Worm (Caenorhabditis elegans) whole organism, L3 larva: ENCODE results near the gene cka-1.

Source experiments
- ZK546.5 ChIP-seq: sonication (generic microtip); optimal IDR thresholded peaks from 2 replicates; lab custom pipeline; 2017; ENCODE audit warnings: missing biosample characterization, missing genetic modification characterization
- ama-1 ChIP-seq: fragments of 150-350 bp; optimal IDR thresholded peaks from 2 replicates; lab custom pipeline; 2018
- ceh-28 ChIP-seq: fragments of 150-350 bp; optimal IDR thresholded peaks from 2 replicates; lab custom pipeline; 2014; ENCODE audit warnings: missing biosample characterization, missing genetic modification reagents, missing genetic modification characterization
- ceh-82 ChIP-seq: fragments of 150-350 bp; optimal IDR thresholded peaks from 2 replicates; lab custom pipeline; 2014; ENCODE audit warnings: missing biosample characterization, missing genetic modification characterization
- fkh-10 ChIP-seq: sonication (generic microtip); optimal IDR thresholded peaks from 2 replicates; lab custom pipeline; 2017; ENCODE audit warnings: missing biosample characterization, missing genetic modification reagents, missing genetic modification characterization
- jun-1 ChIP-seq: fragments of 150-350 bp; optimal IDR thresholded peaks from 2 replicates; lab custom pipeline; 2014; ENCODE audit warnings: missing biosample characterization, missing genetic modification reagents, missing genetic modification characterization
- nfya-1 ChIP-seq: sonication (generic microtip); optimal IDR thresholded peaks from 2 replicates; lab custom pipeline; 2017; ENCODE audit warnings: missing genetic modification characterization, mild to moderate bottlenecking, missing compliant biosample characterization, antibody characterized with exemption, moderate library complexity; ENCODE audit not compliant: insufficient read depth
- nhr-12 ChIP-seq: fragments of 150-350 bp; optimal IDR thresholded peaks from 2 replicates; lab custom pipeline; 2014; ENCODE audit warnings: missing biosample characterization, missing genetic modification characterization
- nhr-25 ChIP-seq: sonication (generic microtip); optimal IDR thresholded peaks from 2 replicates; lab custom pipeline; 2017; ENCODE audit warnings: missing biosample characterization, missing genetic modification characterization
- nhr-77 ChIP-seq: fragments of 150-350 bp; optimal IDR thresholded peaks from 2 replicates; lab custom pipeline; 2014; ENCODE audit warnings: missing biosample characterization, missing genetic modification characterization
- pha-4 ChIP-seq: fragments of 150-350 bp; optimal IDR thresholded peaks from 2 replicates; lab custom pipeline; 2014; ENCODE audit warnings: missing biosample characterization, missing genetic modification reagents, missing genetic modification characterization
- snpc-4 ChIP-seq: fragments of 150-350 bp; optimal IDR thresholded peaks from 2 replicates; lab custom pipeline; 2014; ENCODE audit warnings: missing biosample characterization, missing genetic modification characterization
- unc-62 ChIP-seq: fragments of 150-350 bp; sonication (generic microtip); optimal IDR thresholded peaks from 4 replicates; lab custom pipeline; 2014; ENCODE audit warnings: missing biosample characterization, missing genetic modification reagents, missing genetic modification characterization
- zag-1 ChIP-seq: fragments of 150-350 bp; optimal IDR thresholded peaks from 2 replicates; lab custom pipeline; 2014; ENCODE audit warnings: missing biosample characterization, missing genetic modification characterization

DNA sequence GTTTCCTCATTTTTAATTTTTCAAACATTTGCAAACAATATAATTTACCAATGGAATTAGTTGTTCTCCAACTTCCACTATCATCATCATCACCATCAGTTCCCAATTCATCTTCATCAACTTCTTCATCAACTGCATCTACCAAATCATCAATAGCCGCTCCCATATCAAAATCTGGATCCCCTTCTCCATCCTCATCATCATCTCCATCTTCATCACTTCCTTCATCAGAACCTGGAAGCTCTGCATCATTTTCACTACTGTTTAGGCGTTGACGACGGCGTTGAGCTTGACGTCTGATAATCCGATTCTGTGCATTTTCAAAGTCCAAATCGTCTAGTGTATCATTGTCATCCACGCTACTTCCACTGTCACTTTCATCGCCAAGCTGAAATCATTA is 39.6 kb downstream of the cka-1 start:
- no peak for TF ChIP-seq snpc-4 (tag; lab: Kevin White, UChicago)
- no peak for TF ChIP-seq fkh-10 (GFP tag; lab: Kevin White, UChicago)
- no peak for TF ChIP-seq nhr-77 (tag; lab: Kevin White, UChicago)
- no peak for TF ChIP-seq ceh-82 (tag; lab: Kevin White, UChicago)
- TF ChIP-seq ZK546.5 (tag; lab: Kevin White, UChicago): no peak
- TF ChIP-seq unc-62 (GFP tag; lab: Kevin White, UChicago): no peak
- no peak for TF ChIP-seq nfya-1
- TF ChIP-seq ama-1 (lab: Kevin White, UChicago): no peak
- TF ChIP-seq jun-1: no peak
- TF ChIP-seq pha-4 (tag; lab: Kevin White, UChicago): no peak
- TF ChIP-seq zag-1 (tag; lab: Kevin White, UChicago): no peak
- TF ChIP-seq nhr-25 (tag; lab: Kevin White, UChicago): no peak
- no peak for TF ChIP-seq nhr-12 (tag; lab: Kevin White, UChicago)
- TF ChIP-seq ceh-28: no peak
